Fruit fly (Drosophila melanogaster) whole organism, embryonic: ENCODE measurements around the gene eEF1alpha2.

Experiments used
- B-H1 ChIP-seq: fragments of 200-800 bp; sonication (Bioruptor generic); IDR thresholded peaks from 3 replicates; pipeline ENCODE4 v1.3.6; 2022; ENCODE audit warnings: missing biosample characterization, missing genetic modification characterization
- BEAF-32 ChIP-seq: fragments of 200-800 bp; sonication (Bioruptor generic); optimal IDR thresholded peaks from 3 replicates; lab custom pipeline; 2017; ENCODE audit warnings: missing biosample characterization, missing genetic modification characterization, mild to moderate bottlenecking, moderate library complexity, missing genetic modification reagents
- Blimp-1 ChIP-seq: fragments of 200-800 bp; sonication (Bioruptor generic); optimal IDR thresholded peaks from 3 replicates; lab custom pipeline; 2018; ENCODE audit warnings: missing biosample characterization, missing genetic modification characterization, mild to moderate bottlenecking, moderate library complexity, missing genetic modification reagents
- CG10654 ChIP-seq: fragments of 200-800 bp; sonication (Bioruptor generic); optimal IDR thresholded peaks from 2 replicates; lab custom pipeline; 2016; ENCODE audit warnings: missing biosample characterization, missing genetic modification characterization
- CG12391 ChIP-seq: fragments of 200-800 bp; sonication (Bioruptor generic); optimal IDR thresholded peaks from 3 replicates; lab custom pipeline; 2018; ENCODE audit warnings: missing biosample characterization, mild to moderate bottlenecking, missing genetic modification characterization, moderate library complexity
- CG12942 ChIP-seq: fragments of 200-800 bp; sonication (Bioruptor generic); optimal IDR thresholded peaks from 3 replicates; lab custom pipeline; 2016; ENCODE audit warnings: missing biosample characterization, missing genetic modification characterization
- CG14014 ChIP-seq: fragments of 200-800 bp; sonication (Bioruptor generic); IDR thresholded peaks from 2 replicates; pipeline ENCODE4 v1.3.6; 2022; ENCODE audit warnings: missing biosample characterization, missing genetic modification characterization
- CG14441 ChIP-seq: fragments of 200-800 bp; sonication (Bioruptor generic); IDR thresholded peaks from 2 replicates; pipeline ENCODE4 v1.3.6; 2022; ENCODE audit warnings: missing biosample characterization, missing genetic modification characterization
- CG15073 ChIP-seq: fragments of 200-800 bp; sonication (Bioruptor generic); optimal IDR thresholded peaks from 2 replicates; lab custom pipeline; 2016; ENCODE audit warnings: missing biosample characterization, missing genetic modification characterization
- CG15479 ChIP-seq: fragments of 200-800 bp; sonication (Bioruptor generic); optimal IDR thresholded peaks from 3 replicates; lab custom pipeline; 2019; ENCODE audit warnings: missing biosample characterization, mild to moderate bottlenecking, missing genetic modification characterization, moderate library complexity
- CG18599 ChIP-seq: fragments of 200-800 bp; sonication (Bioruptor generic); optimal IDR thresholded peaks from 3 replicates; lab custom pipeline; 2017; ENCODE audit warnings: missing biosample characterization, missing genetic modification characterization, mild to moderate bottlenecking, moderate library complexity, missing genetic modification reagents
- CG2875 ChIP-seq: fragments of 200-800 bp; sonication (Bioruptor generic); optimal IDR thresholded peaks from 2 replicates; lab custom pipeline; 2017; ENCODE audit warnings: missing biosample characterization, mild to moderate bottlenecking, missing genetic modification characterization, missing genetic modification reagents
- CG31365 ChIP-seq: fragments of 200-800 bp; sonication (Bioruptor generic); optimal IDR thresholded peaks from 2 replicates; lab custom pipeline; 2018; ENCODE audit warnings: missing biosample characterization, mild to moderate bottlenecking, missing genetic modification characterization
- CG33213 ChIP-seq: fragments of 200-800 bp; sonication (Bioruptor generic); optimal IDR thresholded peaks from 3 replicates; lab custom pipeline; 2016; ENCODE audit warnings: missing biosample characterization, missing genetic modification characterization
- CG34224 ChIP-seq: fragments of 200-800 bp; sonication (Bioruptor generic); IDR thresholded peaks from 3 replicates; pipeline ENCODE4 v1.3.6; 2022; ENCODE audit warnings: missing biosample characterization, missing genetic modification characterization; ENCODE audit not compliant: partially characterized antibody
- CG4328 ChIP-seq: fragments of 200-800 bp; sonication (Bioruptor generic); optimal IDR thresholded peaks from 3 replicates; lab custom pipeline; 2017; ENCODE audit warnings: missing biosample characterization, missing genetic modification reagents, missing genetic modification characterization
- CG6854 ChIP-seq: fragments of 200-800 bp; sonication (Bioruptor generic); optimal IDR thresholded peaks from 3 replicates; lab custom pipeline; 2017; ENCODE audit warnings: missing biosample characterization, mild to moderate bottlenecking, missing genetic modification characterization
- CG7372 ChIP-seq: fragments of 200-800 bp; sonication (Bioruptor generic); IDR thresholded peaks from 2 replicates; pipeline ENCODE4 v1.3.6; 2022; ENCODE audit warnings: missing biosample characterization, missing genetic modification characterization
- CG8924 ChIP-seq: fragments of 200-800 bp; optimal IDR thresholded peaks from 3 replicates; lab custom pipeline; 2019; ENCODE audit warnings: missing biosample characterization, mild to moderate bottlenecking, missing genetic modification characterization, moderate library complexity
- Dll ChIP-seq: fragments of 200-800 bp; sonication (Bioruptor generic); IDR thresholded peaks from 4 replicates; pipeline ENCODE4 v1.3.6; 2022; ENCODE audit warnings: missing biosample characterization, missing genetic modification characterization; ENCODE audit not compliant: partially characterized antibody
- Doc2 ChIP-seq: fragments of 200-800 bp; sonication (Bioruptor generic); IDR thresholded peaks from 2 replicates; pipeline ENCODE4 v1.3.6; 2022; ENCODE audit warnings: missing biosample characterization, missing genetic modification characterization
- Elba2 ChIP-seq: fragments of 200-800 bp; sonication (Bioruptor generic); optimal IDR thresholded peaks from 3 replicates; lab custom pipeline; 2016; ENCODE audit warnings: missing biosample characterization, missing genetic modification characterization
- H15 ChIP-seq: fragments of 200-800 bp; sonication (Bioruptor generic); IDR thresholded peaks from 3 replicates; pipeline ENCODE4 v1.3.6; 2022; ENCODE audit warnings: missing biosample characterization, missing genetic modification characterization
- MBD-R2 ChIP-seq: fragments of 200-800 bp; sonication (Bioruptor generic); IDR thresholded peaks from 2 replicates; pipeline ENCODE4 v1.3.6; 2022; ENCODE audit warnings: missing biosample characterization, missing genetic modification characterization
- Mrtf ChIP-seq: fragments of 200-800 bp; sonication (Bioruptor generic); IDR thresholded peaks from 3 replicates; pipeline ENCODE4 v1.3.6; 2022; ENCODE audit warnings: missing biosample characterization, missing genetic modification characterization
- NC2β ChIP-seq: fragments of 200-800 bp; sonication (Bioruptor generic); optimal IDR thresholded peaks from 2 replicates; lab custom pipeline; 2016; ENCODE audit warnings: missing biosample characterization, missing genetic modification characterization
- Xbp1 ChIP-seq: fragments of 200-800 bp; sonication (Bioruptor generic); optimal IDR thresholded peaks from 3 replicates; lab custom pipeline; 2016; ENCODE audit warnings: missing biosample characterization, mild to moderate bottlenecking, missing genetic modification characterization
- btn ChIP-seq: fragments of 200-800 bp; sonication (Bioruptor generic); optimal IDR thresholded peaks from 2 replicates; lab custom pipeline; 2016; ENCODE audit warnings: missing biosample characterization, missing genetic modification characterization
- ci ChIP-seq: fragments of 200-800 bp; sonication (Bioruptor generic); IDR thresholded peaks from 3 replicates; pipeline ENCODE4 v1.3.6; 2022; ENCODE audit warnings: missing biosample characterization, missing genetic modification characterization
- crol ChIP-seq: fragments of 200-800 bp; sonication (Bioruptor generic); IDR thresholded peaks from 2 replicates; pipeline ENCODE4 v1.3.6; 2022; ENCODE audit warnings: missing biosample characterization, missing genetic modification characterization
- crp ChIP-seq, 2 experiments: fragments of 200-800 bp; sonication (Bioruptor generic); optimal IDR thresholded peaks; 2 replicates in 1 of 2; 3 replicates in 1 of 2; lab custom pipeline; 2017; ENCODE audit warnings: missing biosample characterization in 2 of 2, missing genetic modification characterization in 2 of 2, mild to moderate bottlenecking in 1 of 2, moderate library complexity in 1 of 2
- en ChIP-seq: fragments of 200-800 bp; sonication (Bioruptor generic); optimal IDR thresholded peaks from 2 replicates; lab custom pipeline; 2016; ENCODE audit warnings: missing biosample characterization, missing genetic modification characterization
- fd96Cb ChIP-seq: fragments of 200-800 bp; sonication (Bioruptor generic); optimal IDR thresholded peaks from 2 replicates; lab custom pipeline; 2018; ENCODE audit warnings: missing biosample characterization, mild to moderate bottlenecking, missing genetic modification characterization, moderate library complexity
- fu2 ChIP-seq: fragments of 200-800 bp; sonication (Bioruptor generic); optimal IDR thresholded peaks from 2 replicates; lab custom pipeline; 2016; ENCODE audit warnings: missing biosample characterization, missing genetic modification characterization
- gro ChIP-seq: fragments of 200-800 bp; sonication (Bioruptor generic); optimal IDR thresholded peaks from 2 replicates; lab custom pipeline; 2016; ENCODE audit warnings: missing biosample characterization, missing genetic modification characterization
- ken ChIP-seq: fragments of 200-800 bp; sonication (Bioruptor generic); IDR thresholded peaks from 3 replicates; pipeline ENCODE4 v1.3.6; 2022; ENCODE audit warnings: missing biosample characterization, missing genetic modification characterization
- luna ChIP-seq: fragments of 200-800 bp; sonication (Bioruptor generic); optimal IDR thresholded peaks from 2 replicates; lab custom pipeline; 2016; ENCODE audit warnings: missing biosample characterization, missing genetic modification characterization
- nau ChIP-seq: fragments of 200-800 bp; sonication (Bioruptor generic); optimal IDR thresholded peaks from 3 replicates; lab custom pipeline; 2017; ENCODE audit warnings: missing biosample characterization, mild to moderate bottlenecking, missing genetic modification characterization, missing genetic modification reagents
- p53 ChIP-seq: fragments of 200-800 bp; sonication (Bioruptor generic); optimal IDR thresholded peaks from 2 replicates; lab custom pipeline; 2016; ENCODE audit warnings: missing biosample characterization, missing genetic modification characterization
- pan ChIP-seq, 4 experiments: fragments of >200 bp in 3 of 4; fragments of 200-800 bp in 1 of 4; sonication (Bioruptor generic) in 1 of 4; optimal IDR thresholded peaks in 3 of 4; IDR thresholded peaks in 1 of 4; 2 replicates each; pipeline versions ENCODE4 v1.3.6 to Lab custom; 2017 to 2022; ENCODE audit warnings: missing biosample characterization in 2 of 4, missing genetic modification characterization in 2 of 4, mixed read lengths in 1 of 4
- pros ChIP-seq: fragments of 200-800 bp; sonication (Bioruptor generic); optimal IDR thresholded peaks from 3 replicates; lab custom pipeline; 2019; ENCODE audit warnings: missing biosample characterization, mild to moderate bottlenecking, missing genetic modification characterization, moderate library complexity
- ranshi ChIP-seq: fragments of 200-800 bp; sonication (Bioruptor generic); IDR thresholded peaks from 2 replicates; pipeline ENCODE4 v1.3.6; 2022; ENCODE audit warnings: missing biosample characterization, missing genetic modification characterization
- rib ChIP-seq: fragments of 200-800 bp; sonication (Bioruptor generic); IDR thresholded peaks from 2 replicates; pipeline ENCODE4 v1.3.6; 2022; ENCODE audit warnings: missing biosample characterization, missing genetic modification characterization
- scrt ChIP-seq: fragments of 200-800 bp; sonication (Bioruptor generic); optimal IDR thresholded peaks from 2 replicates; lab custom pipeline; 2018; ENCODE audit warnings: missing biosample characterization, mild to moderate bottlenecking, missing genetic modification characterization, moderate library complexity
- so ChIP-seq: fragments of 200-800 bp; sonication (Bioruptor generic); IDR thresholded peaks from 3 replicates; pipeline ENCODE4 v1.3.6; 2022; ENCODE audit warnings: missing biosample characterization, missing genetic modification characterization
- tio ChIP-seq: fragments of 200-800 bp; sonication (Bioruptor generic); optimal IDR thresholded peaks from 2 replicates; lab custom pipeline; 2017; ENCODE audit warnings: missing biosample characterization, missing genetic modification characterization, inconsistent platforms
- ttk ChIP-seq: fragments of 200-800 bp; sonication (Bioruptor generic); IDR thresholded peaks from 2 replicates; pipeline ENCODE4 v2.1.2; 2022; ENCODE audit warnings: missing biosample characterization, missing genetic modification characterization
- tup ChIP-seq: fragments of 200-800 bp; sonication (Bioruptor generic); optimal IDR thresholded peaks from 2 replicates; lab custom pipeline; 2016; ENCODE audit warnings: missing biosample characterization, mild to moderate bottlenecking, missing genetic modification characterization, moderate library complexity
- vnd ChIP-seq: fragments of 200-800 bp; sonication (Bioruptor generic); IDR thresholded peaks from 3 replicates; pipeline ENCODE4 v1.3.6; 2022; ENCODE audit warnings: missing biosample characterization, missing genetic modification characterization; ENCODE audit not compliant: partially characterized antibody
- zfh1 ChIP-seq: fragments of 200-800 bp; sonication (Bioruptor generic); IDR thresholded peaks from 3 replicates; pipeline ENCODE4 v1.3.6; 2022; ENCODE audit warnings: missing biosample characterization, missing genetic modification characterization

eEF1alpha2 gene

DNA sequence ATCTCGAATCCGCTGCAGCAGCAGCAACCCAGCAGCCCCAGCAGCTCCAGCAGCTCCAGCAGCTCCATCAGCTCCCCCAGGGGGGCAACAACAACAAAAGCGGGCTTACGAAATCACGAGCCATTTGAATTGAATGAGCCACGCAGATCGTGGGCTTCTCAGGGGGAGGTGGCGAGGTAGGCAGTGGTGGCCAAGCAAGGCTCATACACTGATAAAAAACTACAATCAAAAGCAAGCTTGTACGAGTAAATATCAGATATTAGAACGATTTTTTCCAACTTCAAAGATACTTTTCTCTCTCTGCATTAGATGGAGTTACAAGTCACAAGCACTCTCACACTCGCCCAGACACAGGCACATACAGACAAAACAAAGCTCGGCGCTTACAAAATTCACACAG lies 29.1 kb upstream of the eEF1alpha2 start (continued):
- TF ChIP-seq rib (GFP tag; lab: Robert Waterston, UW), result no peak
- TF ChIP-seq H15 (GFP tag; lab: Robert Waterston, UW), result peak; percentile 55; the same call in 1 of the 3 replicates
- TF ChIP-seq CG2875, result no peak
- TF ChIP-seq CG12391, result no peak
- no peak for TF ChIP-seq tup (GFP tag; lab: Kevin White, UChicago)
- TF ChIP-seq ttk, result peak; percentile 62; the same call in 1 of the 2 replicates
- no peak for TF ChIP-seq en (GFP tag; lab: Kevin White, UChicago)
- TF ChIP-seq p53, result no peak
- TF ChIP-seq so, result no peak
- no peak for TF ChIP-seq CG15073 (GFP tag; lab: Kevin White, UChicago)
- TF ChIP-seq zfh1 (GFP tag; lab: Robert Waterston, UW), result 0 out of 3 replicates have a peak, but pooled peaks have one; percentile 17
- TF ChIP-seq Dll, result no peak
- TF ChIP-seq luna (GFP tag; lab: Kevin White, UChicago), result no peak
- TF ChIP-seq Doc2, result no peak
- TF ChIP-seq CG18599 (GFP tag; lab: Kevin White, UChicago), result peak; percentile 33
- TF ChIP-seq CG34224 (GFP tag; lab: Robert Waterston, UW), result no peak
- TF ChIP-seq BEAF-32, result no peak
- TF ChIP-seq NC2β (GFP tag; lab: Kevin White, UChicago), result no peak
- TF ChIP-seq CG4328 (GFP tag; lab: Kevin White, UChicago), result no peak
- peak; percentile 72 for TF ChIP-seq crol (GFP tag; lab: Robert Waterston, UW)
- TF ChIP-seq nau (GFP tag; lab: Kevin White, UChicago), result no peak
- TF ChIP-seq ranshi (GFP tag; lab: Robert Waterston, UW), result peak; percentile 39; the same call in 1 of the 2 replicates
- TF ChIP-seq fd96Cb (tag; lab: Kevin White, UChicago), result peak; percentile 9
- no peak for TF ChIP-seq ken (GFP tag; lab: Robert Waterston, UW)
- no peak for TF ChIP-seq CG33213
- TF ChIP-seq fu2 (GFP tag; lab: Kevin White, UChicago), result no peak
- no peak for TF ChIP-seq CG8924 (tag; lab: Kevin White, UChicago)
- no peak for TF ChIP-seq CG6854
- TF ChIP-seq Elba2 (GFP tag; lab: Kevin White, UChicago), result no peak
- peak; percentile 65; the same call in 1 of the 3 replicates for TF ChIP-seq ci (GFP tag; lab: Robert Waterston, UW)
- no peak for TF ChIP-seq CG10654
- TF ChIP-seq CG31365 (tag; lab: Kevin White, UChicago), result no peak
- peak; percentile 15; the same call in 1 of the 3 replicates for TF ChIP-seq B-H1 (GFP tag; lab: Robert Waterston, UW)
- no peak for TF ChIP-seq CG15479
- TF ChIP-seq Xbp1 (GFP tag; lab: Kevin White, UChicago), result no peak
- no peak for TF ChIP-seq scrt
- no peak for TF ChIP-seq CG12942
- no peak for TF ChIP-seq pros (GFP tag; lab: Kevin White, UChicago)
- TF ChIP-seq pan (optimal IDR thresholded peaks at IDR 0.05; lab: Kevin White, UChicago), result no peak
- peak in 1 of 2 experiments; percentile 48 for TF ChIP-seq pan (GFP tag; optimal IDR thresholded peaks at IDR 0.05 in 1 of 2, IDR thresholded peaks at IDR 0.05 in 1 of 2)
- peak; percentile 37 for TF ChIP-seq Blimp-1 (GFP tag; lab: Kevin White, UChicago)
- TF ChIP-seq vnd (GFP tag; lab: Robert Waterston, UW), result no peak
- TF ChIP-seq gro (GFP tag; lab: Kevin White, UChicago), result no peak
- no peak for TF ChIP-seq tio (GFP tag; lab: Kevin White, UChicago)
- TF ChIP-seq btn (GFP tag; lab: Kevin White, UChicago), result no peak
- TF ChIP-seq CG7372 (GFP tag; lab: Robert Waterston, UW), result 0 out of 2 replicates have a peak, but pooled peaks have one; percentile 19
- TF ChIP-seq MBD-R2 (GFP tag; lab: Robert Waterston, UW), result no peak
- no peak for TF ChIP-seq crp (GFP tag; optimal IDR thresholded peaks at IDR 0.05; lab: Kevin White, UChicago)
- TF ChIP-seq CG14441, result peak; percentile 69
- no peak for TF ChIP-seq Mrtf (GFP tag; lab: Robert Waterston, UW)
- no peak for TF ChIP-seq CG14014 (GFP tag; lab: Robert Waterston, UW)
